Worm (Caenorhabditis elegans): ENCODE data around the gene srz-15.
A peak's percentile ranks its signal among the peaks of the same experiment; 100 is the strongest.

ce11 chrIV:12896371-12896882 lies 19.2 kb upstream of the srz-15 start, which contains the start of gene K08D8.7:
- TF ChIP-seq lin-13 (GFP tag; optimal IDR thresholded peaks at IDR 0.05) = no peak
- no peak for TF ChIP-seq elt-3 (tag; optimal IDR thresholded peaks at IDR 0.05)
- no peak for TF ChIP-seq unc-62 (GFP tag; optimal IDR thresholded peaks at IDR 0.05)
- no peak for TF ChIP-seq ceh-82 (tag; optimal IDR thresholded peaks at IDR 0.05)
- TF ChIP-seq tbx-2 (tag; optimal IDR thresholded peaks at IDR 0.05) = no peak
- no peak for TF ChIP-seq ets-5 (GFP tag; IDR thresholded peaks at IDR 0.05)
- peak; percentile 58 for TF ChIP-seq elt-2 (tag; optimal IDR thresholded peaks at IDR 0.05)
- no peak for TF ChIP-seq nhr-77 (tag; optimal IDR thresholded peaks at IDR 0.05)
- TF ChIP-seq rnt-1 (tag; optimal IDR thresholded peaks at IDR 0.05) = no peak
- no peak for TF ChIP-seq ztf-11 (tag; optimal IDR thresholded peaks at IDR 0.05)

Measured in whole organism, L1 larva.